Worm (Caenorhabditis elegans): ENCODE data around the gene asp-2.

Gene asp-2

DNA sequence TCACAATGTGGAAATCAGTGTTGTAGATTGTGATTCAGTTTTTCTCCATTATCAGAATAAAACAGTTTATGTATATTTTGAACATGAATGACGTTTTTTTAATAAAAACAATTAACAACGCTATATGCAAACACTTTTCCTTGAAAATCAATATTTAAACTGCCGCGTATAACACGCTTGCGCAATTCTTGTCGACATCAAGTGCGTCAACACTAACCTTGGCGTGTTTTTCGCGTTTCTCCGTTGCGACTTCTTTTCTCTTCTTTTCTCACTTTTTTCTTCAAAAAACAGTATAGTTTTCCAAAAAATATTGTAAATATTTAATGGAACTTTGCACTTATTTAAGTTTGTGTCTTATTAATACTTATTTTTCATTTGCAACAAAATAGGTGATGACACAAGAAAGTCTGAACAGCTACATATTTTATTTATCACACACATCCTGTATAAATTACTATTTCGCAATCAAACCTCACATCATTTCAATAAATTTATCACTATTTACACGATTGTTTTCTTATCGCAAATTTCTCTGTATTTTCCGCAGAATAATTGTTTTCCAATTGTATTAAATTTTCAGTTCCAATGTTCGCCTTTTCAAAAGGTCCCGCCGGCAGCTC is 27.5 kb upstream of the asp-2 start, which contains the start of gene spas-1 (continued):
- TF ChIP-seq mdl-1 (tag; optimal IDR thresholded peaks at IDR 0.05) (peak in 1 of 2 experiments; percentile 79), irx-1 (tag; optimal IDR thresholded peaks at IDR 0.05) (peak; percentile 79), pqm-1 (tag; optimal IDR thresholded peaks at IDR 0.05) (no peak), efl-3 (GFP tag; optimal IDR thresholded peaks at IDR 0.05) (no peak), blmp-1 (tag; optimal IDR thresholded peaks at IDR 0.05) (peak; percentile 90), nhr-12 (tag; optimal IDR thresholded peaks at IDR 0.05) (no peak), sptf-1 (tag; optimal IDR thresholded peaks at IDR 0.05) (no peak), jun-1 (tag; optimal IDR thresholded peaks at IDR 0.05) (peak; percentile 83), ceh-90 (tag; optimal IDR thresholded peaks at IDR 0.05) (no peak), nhr-20 (tag; optimal IDR thresholded peaks at IDR 0.05) (peak; percentile 97), vab-15 (tag; optimal IDR thresholded peaks at IDR 0.05) (no peak), ztf-11 (tag; optimal IDR thresholded peaks at IDR 0.05) (peak in 1 of 2 experiments; percentile 62), unc-86 (tag; optimal IDR thresholded peaks at IDR 0.05) (peak; percentile 88), nhr-47 (tag; optimal IDR thresholded peaks at IDR 0.05) (peak; percentile 94), nhr-11 (tag; optimal IDR thresholded peaks at IDR 0.05) (peak; percentile 84), ceh-8 (GFP tag; optimal IDR thresholded peaks at IDR 0.05) (peak; percentile 68), egl-27 (tag; optimal IDR thresholded peaks at IDR 0.05) (no peak), F16B12.6 (tag; optimal IDR thresholded peaks at IDR 0.05) (peak; percentile 59), unc-130 (tag; optimal IDR thresholded peaks at IDR 0.05) (peak; percentile 88), tbx-2 (tag; optimal IDR thresholded peaks at IDR 0.05) (peak; percentile 92), ceh-63 (GFP tag; optimal IDR thresholded peaks at IDR 0.05) (no peak), lin-14 (GFP tag; optimal IDR thresholded peaks at IDR 0.05) (peak; percentile 92), hlh-4 (tag; optimal IDR thresholded peaks at IDR 0.05) (no peak), dpl-1 (GFP tag; optimal IDR thresholded peaks at IDR 0.05) (peak; percentile 98), C04F5.9 (tag; optimal IDR thresholded peaks at IDR 0.05) (peak; percentile 70), mef-2 (tag; optimal IDR thresholded peaks at IDR 0.05) (peak; percentile 32), fkh-4 (tag; optimal IDR thresholded peaks at IDR 0.05; ENCODE audit: borderline replicate concordance) (no peak), tlp-1 (tag; optimal IDR thresholded peaks at IDR 0.05) (no peak), alr-1 (tag; optimal IDR thresholded peaks at IDR 0.05; ENCODE audit: borderline replicate concordance) (no peak), lin-15B (tag; optimal IDR thresholded peaks at IDR 0.05) (peak; percentile 78), mep-1 (tag; optimal IDR thresholded peaks at IDR 0.05) (peak; percentile 98), elt-3 (tag; optimal IDR thresholded peaks at IDR 0.05) (peak in 3 of 6 experiments; percentile 47 to 87 (median 87)), unc-98 (GFP tag; IDR thresholded peaks at IDR 0.05) (no peak), elt-2 (tag; optimal IDR thresholded peaks at IDR 0.05) (peak; percentile 81), fkh-10 (GFP tag; optimal IDR thresholded peaks at IDR 0.05) (peak; percentile 37), swsn-7 (tag; optimal IDR thresholded peaks at IDR 0.05) (peak; percentile 92), pax-3 (tag; optimal IDR thresholded peaks at IDR 0.05) (peak; percentile 46), aly-2 (tag; optimal IDR thresholded peaks at IDR 0.05) (peak; percentile 66), rnt-1 (tag; optimal IDR thresholded peaks at IDR 0.05) (peak; percentile 92), xbp-1 (tag; optimal IDR thresholded peaks at IDR 0.05) (peak; percentile 92), nhr-19 (GFP tag; conservative IDR thresholded peaks at IDR 0.05) (peak; percentile 92), snu-23 (GFP tag; optimal IDR thresholded peaks at IDR 0.05) (peak; percentile 93), dsc-1 (tag; optimal IDR thresholded peaks at IDR 0.05) (peak; percentile 85), C16A3.4 (tag; optimal IDR thresholded peaks at IDR 0.05) (peak; percentile 91), snpc-4 (tag; optimal IDR thresholded peaks at IDR 0.05) (peak; percentile 91), fos-1 (tag; optimal IDR thresholded peaks at IDR 0.05) (peak; percentile 75), unc-62 (GFP tag; optimal IDR thresholded peaks at IDR 0.05) (peak; percentile 42), ztf-4 (tag; optimal IDR thresholded peaks at IDR 0.05) (peak; percentile 76), lsy-2 (tag; optimal IDR thresholded peaks at IDR 0.05) (peak; percentile 92 to 93), lin-35 (GFP tag; optimal IDR thresholded peaks at IDR 0.05) (peak; percentile 98 to 99), efl-1 (optimal IDR thresholded peaks at IDR 0.05) (peak; percentile 89 to 98), efl-1 (GFP tag; optimal IDR thresholded peaks at IDR 0.05 in 1 of 2) (peak; percentile 97 to 100), aha-1 (tag; optimal IDR thresholded peaks at IDR 0.05) (no peak)

Measured in whole organism, L1 larva.